Fruit fly (Drosophila melanogaster) whole organism, embryonic: Measurements from ENCODE around the gene shams.

Source experiments
- Ada2b ChIP-seq: fragments of 200-800 bp; sonication (Bioruptor generic); IDR thresholded peaks from 2 replicates; pipeline ENCODE4 v1.3.6; 2022; ENCODE audit warnings: missing biosample characterization, missing genetic modification characterization
- Antp ChIP-seq: fragments of 200-800 bp; sonication (Bioruptor generic); optimal IDR thresholded peaks from 3 replicates; lab custom pipeline; 2016; ENCODE audit warnings: missing biosample characterization, missing genetic modification characterization
- Awh ChIP-seq: fragments of 200-800 bp; sonication (Bioruptor generic); IDR thresholded peaks from 2 replicates; pipeline ENCODE4, ENCODE4 v1.3.6; 2022; ENCODE audit warnings: missing biosample characterization, missing genetic modification characterization
- Bteb2 ChIP-seq: fragments of 200-800 bp; sonication (Bioruptor generic); optimal IDR thresholded peaks from 2 replicates; lab custom pipeline; 2016; ENCODE audit warnings: missing biosample characterization, missing genetic modification characterization
- CG10462 ChIP-seq: fragments of 200-800 bp; sonication (Bioruptor generic); optimal IDR thresholded peaks from 2 replicates; lab custom pipeline; 2016; ENCODE audit warnings: missing biosample characterization, missing genetic modification characterization
- CG11695 ChIP-seq: fragments of 200-800 bp; sonication (Bioruptor generic); IDR thresholded peaks from 3 replicates; pipeline ENCODE4 v1.3.6; 2022; ENCODE audit warnings: missing biosample characterization, missing genetic modification characterization
- CG11723 ChIP-seq: fragments of 200-800 bp; sonication (Bioruptor generic); optimal IDR thresholded peaks from 2 replicates; lab custom pipeline; 2017; ENCODE audit warnings: missing biosample characterization, mild to moderate bottlenecking, missing genetic modification characterization
- CG12299 ChIP-seq: fragments of 200-800 bp; sonication (Bioruptor generic); optimal IDR thresholded peaks from 2 replicates; lab custom pipeline; 2018; ENCODE audit warnings: missing biosample characterization, mild to moderate bottlenecking, missing genetic modification characterization
- CG1233 ChIP-seq: fragments of 200-800 bp; sonication (Bioruptor generic); optimal IDR thresholded peaks from 4 replicates; lab custom pipeline; 2018; ENCODE audit warnings: missing biosample characterization, mild to moderate bottlenecking, missing genetic modification characterization
- CG12391 ChIP-seq: fragments of 200-800 bp; sonication (Bioruptor generic); optimal IDR thresholded peaks from 3 replicates; lab custom pipeline; 2018; ENCODE audit warnings: missing biosample characterization, mild to moderate bottlenecking, missing genetic modification characterization, moderate library complexity
- CG13287 ChIP-seq: fragments of 200-800 bp; sonication (Bioruptor generic); IDR thresholded peaks from 2 replicates; pipeline ENCODE4 v1.3.6; 2022; ENCODE audit warnings: missing biosample characterization, missing genetic modification characterization; ENCODE audit not compliant: partially characterized antibody
- CG13624 ChIP-seq: fragments of 200-800 bp; sonication (Bioruptor generic); optimal IDR thresholded peaks from 2 replicates; lab custom pipeline; 2016; ENCODE audit warnings: missing biosample characterization, missing genetic modification characterization
- CG17361 ChIP-seq: fragments of 200-800 bp; sonication (Bioruptor generic); IDR thresholded peaks from 3 replicates; pipeline ENCODE4 v1.3.6; 2022; ENCODE audit warnings: missing biosample characterization, missing genetic modification characterization
- CG17612 ChIP-seq: fragments of 200-800 bp; sonication (Bioruptor generic); IDR thresholded peaks from 2 replicates; pipeline ENCODE4 v1.3.6; 2022; ENCODE audit warnings: missing biosample characterization, missing genetic modification characterization
- CG2116 ChIP-seq: fragments of 200-800 bp; sonication (Bioruptor generic); optimal IDR thresholded peaks from 3 replicates; lab custom pipeline; 2018; ENCODE audit warnings: missing biosample characterization, mild to moderate bottlenecking, missing genetic modification characterization
- CG3726 ChIP-seq: fragments of 200-800 bp; sonication (Bioruptor generic); IDR thresholded peaks from 3 replicates; pipeline ENCODE4, ENCODE4 v1.3.6; 2022; ENCODE audit warnings: missing biosample characterization, missing genetic modification characterization
- CG4282 ChIP-seq: fragments of 200-800 bp; sonication (Bioruptor generic); optimal IDR thresholded peaks from 2 replicates; lab custom pipeline; 2016; ENCODE audit warnings: missing biosample characterization, missing genetic modification characterization
- CG6272 ChIP-seq: fragments of 200-800 bp; sonication (Bioruptor generic); IDR thresholded peaks from 2 replicates; pipeline ENCODE4 v1.3.6; 2022; ENCODE audit warnings: missing biosample characterization, missing genetic modification characterization
- CG9876 ChIP-seq: fragments of 200-800 bp; sonication (Bioruptor generic); optimal IDR thresholded peaks from 2 replicates; lab custom pipeline; 2016; ENCODE audit warnings: missing biosample characterization, missing genetic modification characterization
- CTCF ChIP-seq: fragments of 200-800 bp; sonication (Bioruptor generic); optimal IDR thresholded peaks from 2 replicates; lab custom pipeline; 2017; ENCODE audit warnings: missing biosample characterization, mild to moderate bottlenecking, missing genetic modification characterization, moderate library complexity
- Dek ChIP-seq: fragments of 200-800 bp; sonication (Bioruptor generic); optimal IDR thresholded peaks from 3 replicates; lab custom pipeline; 2019; ENCODE audit warnings: missing biosample characterization, mild to moderate bottlenecking, missing genetic modification characterization, moderate library complexity
- Dip2 ChIP-seq: fragments of 200-800 bp; sonication (Bioruptor generic); IDR thresholded peaks from 2 replicates; pipeline ENCODE4 v1.3.6; 2022; ENCODE audit warnings: missing biosample characterization, missing genetic modification characterization
- Dip3 ChIP-seq: fragments of 200-800 bp; sonication (Bioruptor generic); optimal IDR thresholded peaks from 3 replicates; lab custom pipeline; 2016; ENCODE audit warnings: missing biosample characterization, missing genetic modification characterization
- Ets65A ChIP-seq: fragments of 200-800 bp; sonication (Bioruptor generic); peaks from one replicate; lab custom pipeline; 2016; ENCODE audit warnings: missing biosample characterization, missing genetic modification characterization
- Fer3 ChIP-seq: fragments of 200-800 bp; sonication (Bioruptor generic); optimal IDR thresholded peaks from 2 replicates; lab custom pipeline; 2018; ENCODE audit warnings: missing biosample characterization, mild to moderate bottlenecking, missing genetic modification characterization, moderate library complexity
- Hmx ChIP-seq: fragments of 200-800 bp; sonication (Bioruptor generic); optimal IDR thresholded peaks from 2 replicates; lab custom pipeline; 2016; ENCODE audit warnings: missing biosample characterization, missing genetic modification characterization
- MESR4 ChIP-seq: fragments of 200-800 bp; sonication (Bioruptor generic); optimal IDR thresholded peaks from 2 replicates; lab custom pipeline; 2018; ENCODE audit warnings: missing biosample characterization, mild to moderate bottlenecking, missing genetic modification characterization, moderate library complexity
- Mad ChIP-seq: fragments of 200-800 bp; sonication (Bioruptor generic); optimal IDR thresholded peaks from 2 replicates; lab custom pipeline; 2016; ENCODE audit warnings: missing biosample characterization, missing genetic modification characterization
- Ptx1 ChIP-seq: fragments of 200-800 bp; sonication (Bioruptor generic); IDR thresholded peaks from 2 replicates; pipeline ENCODE4 v1.3.6; 2022; ENCODE audit warnings: missing biosample characterization, missing genetic modification characterization
- Rx ChIP-seq: fragments of 200-800 bp; sonication (Bioruptor generic); IDR thresholded peaks from 2 replicates; pipeline ENCODE4 v1.3.6; 2022; ENCODE audit warnings: missing biosample characterization, missing genetic modification characterization
- Ssrp ChIP-seq: fragments of 200-800 bp; sonication (Bioruptor generic); optimal IDR thresholded peaks from 2 replicates; lab custom pipeline; 2018; ENCODE audit warnings: missing biosample characterization, mild to moderate bottlenecking, missing genetic modification characterization, moderate library complexity
- cg ChIP-seq: fragments of 200-800 bp; sonication (Bioruptor generic); optimal IDR thresholded peaks from 3 replicates; lab custom pipeline; 2019; ENCODE audit warnings: missing biosample characterization, mild to moderate bottlenecking, missing genetic modification characterization, moderate library complexity
- chinmo ChIP-seq: fragments of 200-800 bp; sonication (Bioruptor generic); IDR thresholded peaks from 4 replicates; pipeline ENCODE4 v1.3.6; 2022; ENCODE audit warnings: missing biosample characterization, missing genetic modification characterization; ENCODE audit not compliant: partially characterized antibody
- dmrt99B ChIP-seq: fragments of 200-800 bp; sonication (Bioruptor generic); optimal IDR thresholded peaks from 2 replicates; lab custom pipeline; 2018; ENCODE audit warnings: missing biosample characterization, mild to moderate bottlenecking, missing genetic modification characterization, moderate library complexity
- ewg ChIP-seq: fragments of 200-800 bp; sonication (Bioruptor generic); optimal IDR thresholded peaks from 3 replicates; lab custom pipeline; 2017; ENCODE audit warnings: mild to moderate bottlenecking, missing biosample characterization, missing genetic modification reagents, missing genetic modification characterization
- ftz-f1 ChIP-seq: fragments of 200-800 bp; sonication (Bioruptor generic); optimal IDR thresholded peaks from 2 replicates; lab custom pipeline; 2016; ENCODE audit warnings: missing biosample characterization, missing genetic modification characterization
- ind ChIP-seq: fragments of 200-800 bp; sonication (Bioruptor generic); optimal IDR thresholded peaks from 3 replicates; lab custom pipeline; 2016; ENCODE audit warnings: missing biosample characterization, missing genetic modification characterization
- lilli ChIP-seq: fragments of 200-800 bp; sonication (Bioruptor generic); optimal IDR thresholded peaks from 3 replicates; lab custom pipeline; 2016; ENCODE audit warnings: missing biosample characterization, missing genetic modification characterization
- maf-S ChIP-seq: fragments of 200-800 bp; sonication (Bioruptor generic); optimal IDR thresholded peaks from 2 replicates; lab custom pipeline; 2016; ENCODE audit warnings: missing biosample characterization, missing genetic modification characterization
- pan ChIP-seq, 4 experiments: fragments of >200 bp in 3 of 4; fragments of 200-800 bp in 1 of 4; sonication (Bioruptor generic) in 1 of 4; optimal IDR thresholded peaks in 3 of 4; IDR thresholded peaks in 1 of 4; 2 replicates each; pipeline versions ENCODE4 v1.3.6 to Lab custom; 2017 to 2022; ENCODE audit warnings: missing biosample characterization in 2 of 4, missing genetic modification characterization in 2 of 4, mixed read lengths in 1 of 4
- pnt ChIP-seq: fragments of 200-800 bp; sonication (Bioruptor generic); optimal IDR thresholded peaks from 3 replicates; lab custom pipeline; 2016; ENCODE audit warnings: missing biosample characterization, missing genetic modification characterization
- ro ChIP-seq: fragments of 200-800 bp; sonication (Bioruptor generic); IDR thresholded peaks from 2 replicates; pipeline ENCODE4 v1.3.6; 2022; ENCODE audit warnings: missing biosample characterization, missing genetic modification characterization
- run ChIP-seq: fragments of 200-800 bp; sonication (Bioruptor generic); optimal IDR thresholded peaks from 3 replicates; lab custom pipeline; 2018; ENCODE audit warnings: missing biosample characterization, mild to moderate bottlenecking, missing genetic modification characterization
- seq ChIP-seq: fragments of 200-800 bp; sonication (Bioruptor generic); IDR thresholded peaks from 2 replicates; pipeline ENCODE4 v1.3.6; 2022; ENCODE audit warnings: missing biosample characterization, missing genetic modification characterization
- sna ChIP-seq: fragments of 200-800 bp; sonication (Bioruptor generic); IDR thresholded peaks from 2 replicates; pipeline ENCODE4 v1.3.6; 2022; ENCODE audit warnings: missing biosample characterization, missing genetic modification characterization; ENCODE audit not compliant: partially characterized antibody
- z ChIP-seq: fragments of 200-800 bp; sonication (Bioruptor generic); IDR thresholded peaks from 3 replicates; pipeline ENCODE4 v1.3.6; 2022; ENCODE audit warnings: missing biosample characterization, missing genetic modification characterization
- zen2 ChIP-seq: fragments of 200-800 bp; sonication (Bioruptor generic); IDR thresholded peaks from 3 replicates; pipeline ENCODE4 v1.3.6; 2022; ENCODE audit warnings: missing biosample characterization, missing genetic modification characterization; ENCODE audit not compliant: partially characterized antibody

The shams gene

dm6 chr3R:25033142-25033586, 41.2 kb downstream of the shams start, which contains the start of gene Smg6 (continued):
- peak; percentile 56 for TF ChIP-seq CG2116
- TF ChIP-seq MESR4 (GFP tag; lab: Kevin White, UChicago): peak; percentile 99
- no peak for TF ChIP-seq pnt (GFP tag; lab: Kevin White, UChicago)

dm6 chr3R:25032686-25033085, 41.7 kb downstream of the shams start:
- TF ChIP-seq Ssrp (tag; lab: Kevin White, UChicago): no peak
- TF ChIP-seq CG6272 (GFP tag; lab: Robert Waterston, UW): no peak
- peak; percentile 93 for TF ChIP-seq ewg (GFP tag; lab: Kevin White, UChicago)
- TF ChIP-seq sna: no peak
- TF ChIP-seq pan (optimal IDR thresholded peaks at IDR 0.05; lab: Kevin White, UChicago): no peak
- TF ChIP-seq pan (GFP tag; optimal IDR thresholded peaks at IDR 0.05 in 1 of 2, IDR thresholded peaks at IDR 0.05 in 1 of 2): peak in 1 of 2 experiments; percentile 20
- no peak for TF ChIP-seq Antp
- TF ChIP-seq z (GFP tag; lab: Robert Waterston, UW): 0 out of 3 replicates have a peak, but pooled peaks have one; percentile 21
- TF ChIP-seq CG17361 (GFP tag; lab: Robert Waterston, UW): no peak
- no peak for TF ChIP-seq lilli (GFP tag; lab: Kevin White, UChicago)
- TF ChIP-seq chinmo (GFP tag; lab: Robert Waterston, UW): no peak
- TF ChIP-seq Dip2 (GFP tag; lab: Robert Waterston, UW): no peak
- TF ChIP-seq Ets65A: peak; percentile 50
- no peak for TF ChIP-seq CG11723 (GFP tag; lab: Kevin White, UChicago)
- 0 out of 3 replicates have a peak, but pooled peaks have one; percentile 16 for TF ChIP-seq CG11695
- no peak for TF ChIP-seq CG1233 (GFP tag; lab: Kevin White, UChicago)
- no peak for TF ChIP-seq Dek (tag; lab: Kevin White, UChicago)

dm6 chr3R:25027281-25028219, 46.9 kb downstream of the shams start:
- TF ChIP-seq ind (GFP tag; lab: Kevin White, UChicago) (no peak), ftz-f1 (GFP tag; lab: Kevin White, UChicago) (no peak), ro (GFP tag; lab: Robert Waterston, UW) (no peak), CG12391 (tag; lab: Kevin White, UChicago) (no peak), Rx (GFP tag; lab: Robert Waterston, UW) (no peak), CG13287 (no peak), zen2 (GFP tag; lab: Robert Waterston, UW) (no peak), CG10462 (GFP tag; lab: Kevin White, UChicago) (no peak), maf-S (GFP tag; lab: Kevin White, UChicago) (peak; percentile 8), Ptx1 (GFP tag; lab: Robert Waterston, UW) (no peak), Hmx (no peak), CG3726 (GFP tag; lab: Robert Waterston, UW) (no peak), seq (GFP tag; lab: Robert Waterston, UW) (no peak), Ada2b (no peak), CG17612 (GFP tag; lab: Robert Waterston, UW) (no peak), cg (no peak), CTCF (GFP tag; lab: Kevin White, UChicago) (no peak), dmrt99B (tag; lab: Kevin White, UChicago) (no peak), Awh (GFP tag; lab: Robert Waterston, UW) (no peak), run (tag; lab: Kevin White, UChicago) (no peak), CG9876 (no peak), Bteb2 (no peak), CG4282 (GFP tag; lab: Kevin White, UChicago) (no peak), CG12299 (tag; lab: Kevin White, UChicago) (peak; percentile 17), Fer3 (tag; lab: Kevin White, UChicago) (no peak), CG6272 (GFP tag; lab: Robert Waterston, UW) (no peak), Dip3 (GFP tag; lab: Kevin White, UChicago) (peak; percentile 50), CG13624 (peak; percentile 20), Mad (GFP tag; lab: Kevin White, UChicago) (no peak)
